Worm (Caenorhabditis elegans) whole organism, L1 larva: ENCODE data around the gene Y64G10A.7.

Source experiments
- C16A3.4 ChIP-seq: fragments of 150-350 bp; optimal IDR thresholded peaks from 2 replicates; lab custom pipeline; 2014; ENCODE audit warnings: missing biosample characterization, missing genetic modification characterization
- Y116A8C.19 ChIP-seq: sonication (generic microtip); optimal IDR thresholded peaks from 2 replicates; lab custom pipeline; 2016; ENCODE audit warnings: missing compliant biosample characterization, missing genetic modification characterization, borderline replicate concordance
- aha-1 ChIP-seq: fragments of 150-350 bp; optimal IDR thresholded peaks from 2 replicates; lab custom pipeline; 2014; ENCODE audit warnings: missing biosample characterization, missing genetic modification characterization
- alr-1 ChIP-seq: fragments of 200-800 bp; sonication (Bioruptor generic); optimal IDR thresholded peaks from 2 replicates; lab custom pipeline; 2018; ENCODE audit warnings: borderline replicate concordance, mild to moderate bottlenecking, missing genetic modification characterization, missing compliant biosample characterization
- aly-2 ChIP-seq: fragments of 150-350 bp; optimal IDR thresholded peaks from 2 replicates; lab custom pipeline; 2014; ENCODE audit warnings: missing biosample characterization, missing genetic modification characterization
- ama-1 ChIP-seq: fragments of 150-350 bp; optimal IDR thresholded peaks from 2 replicates; lab custom pipeline; 2014
- ceh-63 ChIP-seq: fragments of 200-800 bp; sonication (Bioruptor generic); optimal IDR thresholded peaks from 2 replicates; lab custom pipeline; 2018; ENCODE audit warnings: mild to moderate bottlenecking, missing genetic modification characterization, missing compliant biosample characterization
- ceh-8 ChIP-seq: fragments of 200-800 bp; sonication (Bioruptor generic); optimal IDR thresholded peaks from 2 replicates; lab custom pipeline; 2018; ENCODE audit warnings: mild to moderate bottlenecking, missing genetic modification characterization, moderate library complexity, missing compliant biosample characterization
- ceh-82 ChIP-seq, 3 experiments: fragments of 150-350 bp in 1 of 3; sonication (generic microtip) in 2 of 3; optimal IDR thresholded peaks; 2 replicates each; lab custom pipeline; 2014 to 2017; ENCODE audit warnings: missing biosample characterization in 3 of 3, missing genetic modification characterization in 3 of 3
- ceh-90 ChIP-seq: sonication (generic microtip); optimal IDR thresholded peaks from 2 replicates; lab custom pipeline; 2016; ENCODE audit warnings: missing genetic modification characterization, missing compliant biosample characterization
- dpl-1 ChIP-seq, 3 experiments: fragments of 150-350 bp in 2 of 3; sonication (generic microtip) in 1 of 3; optimal IDR thresholded peaks; 2 replicates each; lab custom pipeline; 2014 to 2017; ENCODE audit warnings: missing biosample characterization in 3 of 3, missing genetic modification characterization in 3 of 3, missing genetic modification reagents in 3 of 3
- dsc-1 ChIP-seq: sonication (generic microtip); optimal IDR thresholded peaks from 2 replicates; lab custom pipeline; 2016; ENCODE audit warnings: mild to moderate bottlenecking, missing genetic modification characterization, missing compliant biosample characterization
- efl-1 ChIP-seq, 4 experiments: fragments of 150-350 bp; optimal IDR thresholded peaks in 3 of 4; peaks in 1 of 4; 1 replicate in 1 of 4; 2 replicates in 3 of 4; lab custom pipeline; 2014; ENCODE audit warnings: missing biosample characterization in 2 of 4, missing genetic modification characterization in 2 of 4, missing genetic modification reagents in 2 of 4
- efl-3 ChIP-seq: fragments of 200-800 bp; sonication (Bioruptor generic); optimal IDR thresholded peaks from 2 replicates; lab custom pipeline; 2018; ENCODE audit warnings: mild to moderate bottlenecking, missing genetic modification characterization, missing compliant biosample characterization
- egl-27 ChIP-seq, 2 experiments: fragments of 150-350 bp in 1 of 2; sonication (generic microtip); optimal IDR thresholded peaks; 3 replicates each; lab custom pipeline; 2017 to 2018; ENCODE audit warnings: missing biosample characterization in 2 of 2, missing genetic modification characterization in 2 of 2, missing genetic modification reagents in 2 of 2
- elt-2 ChIP-seq: sonication (generic microtip); optimal IDR thresholded peaks from 2 replicates; lab custom pipeline; 2016; ENCODE audit warnings: missing genetic modification characterization, mild to moderate bottlenecking, inconsistent platforms, missing compliant biosample characterization, missing genetic modification reagents
- elt-3 ChIP-seq, 6 experiments: fragments of 150-350 bp in 1 of 6; sonication (generic microtip); optimal IDR thresholded peaks; 2 replicates each; lab custom pipeline; 2017 to 2018; ENCODE audit warnings: missing biosample characterization in 6 of 6, missing genetic modification characterization in 6 of 6, inconsistent platforms in 1 of 6
- fkh-8 ChIP-seq: sonication (generic microtip); optimal IDR thresholded peaks from 2 replicates; lab custom pipeline; 2016; ENCODE audit warnings: mild to moderate bottlenecking, missing genetic modification characterization, missing compliant biosample characterization
- fos-1 ChIP-seq: fragments of 150-350 bp; optimal IDR thresholded peaks from 2 replicates; lab custom pipeline; 2014; ENCODE audit warnings: missing biosample characterization, missing genetic modification characterization
- hpl-2 ChIP-seq: fragments of 150-350 bp; optimal IDR thresholded peaks from 2 replicates; lab custom pipeline; 2014; ENCODE audit warnings: missing biosample characterization, missing genetic modification reagents, missing genetic modification characterization
- irx-1 ChIP-seq: sonication (generic microtip); optimal IDR thresholded peaks from 2 replicates; lab custom pipeline; 2016; ENCODE audit warnings: missing genetic modification characterization, missing compliant biosample characterization
- jun-1 ChIP-seq: fragments of 150-350 bp; optimal IDR thresholded peaks from 2 replicates; lab custom pipeline; 2014; ENCODE audit warnings: missing biosample characterization, missing genetic modification reagents, missing genetic modification characterization
- lin-15B ChIP-seq: fragments of 150-350 bp; sonication (generic microtip); optimal IDR thresholded peaks from 3 replicates; lab custom pipeline; 2014; ENCODE audit warnings: missing biosample characterization, missing genetic modification characterization
- lin-35 ChIP-seq, 2 experiments: fragments of 150-350 bp; optimal IDR thresholded peaks; 2 replicates each; lab custom pipeline; 2014; ENCODE audit warnings: missing biosample characterization in 2 of 2, missing genetic modification characterization in 2 of 2, missing genetic modification reagents in 2 of 2
- lin-39 ChIP-seq: fragments of 150-350 bp; optimal IDR thresholded peaks from 2 replicates; lab custom pipeline; 2014; ENCODE audit warnings: missing biosample characterization, missing genetic modification reagents, missing genetic modification characterization
- lir-3 ChIP-seq: sonication (generic microtip); optimal IDR thresholded peaks from 2 replicates; lab custom pipeline; 2016; ENCODE audit warnings: mild to moderate bottlenecking, missing genetic modification characterization, moderate library complexity, missing compliant biosample characterization; ENCODE audit not compliant: poor library complexity
- lsy-2 ChIP-seq, 2 experiments: fragments of 150-350 bp; optimal IDR thresholded peaks; 2 replicates each; lab custom pipeline; 2014; ENCODE audit warnings: missing biosample characterization in 2 of 2, missing genetic modification characterization in 2 of 2
- mdl-1 ChIP-seq, 2 experiments: fragments of 150-350 bp; optimal IDR thresholded peaks; 2 replicates each; lab custom pipeline; 2014 to 2017; ENCODE audit warnings: missing biosample characterization in 2 of 2, missing genetic modification characterization in 2 of 2, inconsistent platforms in 1 of 2
- mef-2 ChIP-seq: fragments of 150-350 bp; optimal IDR thresholded peaks from 2 replicates; lab custom pipeline; 2014; ENCODE audit warnings: missing biosample characterization, missing genetic modification characterization
- nhr-11 ChIP-seq: fragments of 150-350 bp; optimal IDR thresholded peaks from 2 replicates; lab custom pipeline; 2014; ENCODE audit warnings: missing biosample characterization, missing genetic modification characterization
- nhr-12 ChIP-seq: sonication (generic microtip); optimal IDR thresholded peaks from 2 replicates; lab custom pipeline; 2017; ENCODE audit warnings: missing biosample characterization, missing genetic modification characterization
- nhr-20 ChIP-seq: sonication (generic microtip); optimal IDR thresholded peaks from 2 replicates; lab custom pipeline; 2016; ENCODE audit warnings: mild to moderate bottlenecking, missing genetic modification characterization, missing compliant biosample characterization
- nhr-47 ChIP-seq: sonication (generic microtip); optimal IDR thresholded peaks from 2 replicates; lab custom pipeline; 2016; ENCODE audit warnings: mild to moderate bottlenecking, missing genetic modification characterization, moderate library complexity, missing compliant biosample characterization
- nhr-71 ChIP-seq: sonication (generic microtip); optimal IDR thresholded peaks from 2 replicates; lab custom pipeline; 2016; ENCODE audit warnings: mild to moderate bottlenecking, missing genetic modification characterization, moderate library complexity, missing compliant biosample characterization
- nhr-76 ChIP-seq: sonication (generic microtip); optimal IDR thresholded peaks from 2 replicates; lab custom pipeline; 2017; ENCODE audit warnings: missing biosample characterization, missing genetic modification characterization
- nhr-85 ChIP-seq: sonication (generic microtip); peaks from one replicate; lab custom pipeline; 2016; ENCODE audit warnings: missing genetic modification characterization, inconsistent platforms, missing compliant biosample characterization
- pax-3 ChIP-seq: fragments of 200-800 bp; sonication (Bioruptor generic); optimal IDR thresholded peaks from 2 replicates; lab custom pipeline; 2018; ENCODE audit warnings: mild to moderate bottlenecking, missing genetic modification characterization, moderate library complexity, missing compliant biosample characterization
- pqm-1 ChIP-seq: sonication (generic microtip); optimal IDR thresholded peaks from 3 replicates; lab custom pipeline; 2017; ENCODE audit warnings: missing biosample characterization, missing genetic modification characterization
- rnt-1 ChIP-seq: sonication (generic microtip); optimal IDR thresholded peaks from 2 replicates; lab custom pipeline; 2016; ENCODE audit warnings: mild to moderate bottlenecking, missing genetic modification characterization, moderate library complexity, missing compliant biosample characterization
- skn-1 ChIP-seq: fragments of 150-350 bp; optimal IDR thresholded peaks from 2 replicates; lab custom pipeline; 2014; ENCODE audit warnings: missing biosample characterization, missing genetic modification characterization
- sup-37 ChIP-seq: fragments of 200-800 bp; sonication (Bioruptor generic); optimal IDR thresholded peaks from 2 replicates; lab custom pipeline; 2018; ENCODE audit warnings: mild to moderate bottlenecking, missing genetic modification characterization, missing compliant biosample characterization
- tbx-2 ChIP-seq: sonication (generic microtip); optimal IDR thresholded peaks from 2 replicates; lab custom pipeline; 2016; ENCODE audit warnings: missing genetic modification characterization, missing compliant biosample characterization
- tlp-1 ChIP-seq: fragments of 150-350 bp; optimal IDR thresholded peaks from 2 replicates; lab custom pipeline; 2014; ENCODE audit warnings: missing biosample characterization, missing genetic modification characterization
- unc-98 ChIP-seq: fragments of 200-800 bp; sonication (Bioruptor generic); IDR thresholded peaks from 2 replicates; pipeline ENCODE4 v1.3.6; 2022; ENCODE audit warnings: missing genetic modification characterization, missing compliant biosample characterization
- ztf-4 ChIP-seq: fragments of 150-350 bp; optimal IDR thresholded peaks from 2 replicates; lab custom pipeline; 2014; ENCODE audit warnings: missing biosample characterization, missing genetic modification characterization

The Y64G10A.7 gene

ce11 chrIV:14339657-14340056 is 48.0 kb downstream of the Y64G10A.7 start, which contains the start of gene Y67A10A.11 (continued):
- no peak for TF ChIP-seq egl-27 (tag; optimal IDR thresholded peaks at IDR 0.05; lab: Kevin White, UChicago)

- no peak for TF ChIP-seq elt-3 (tag; optimal IDR thresholded peaks at IDR 0.05; lab: Kevin White, UChicago)
- no peak for TF ChIP-seq alr-1 (tag; lab: Kevin White, UChicago)
- no peak for TF ChIP-seq ceh-82 (tag; optimal IDR thresholded peaks at IDR 0.05; lab: Kevin White, UChicago)
- TF ChIP-seq sup-37 (GFP tag; lab: Kevin White, UChicago): no peak
- TF ChIP-seq lin-39 (tag; lab: Kevin White, UChicago): no peak
- TF ChIP-seq fkh-8 (tag; lab: Kevin White, UChicago): no peak
- TF ChIP-seq mdl-1 (tag; optimal IDR thresholded peaks at IDR 0.05; lab: Kevin White, UChicago): no peak
- TF ChIP-seq skn-1: no peak
- TF ChIP-seq ceh-90 (tag; lab: Kevin White, UChicago): no peak
- no peak for TF ChIP-seq aly-2 (tag; lab: Kevin White, UChicago)
- no peak for TF ChIP-seq nhr-12 (tag; lab: Kevin White, UChicago)
- no peak for TF ChIP-seq jun-1
Measured at ce11 chrIV:14343756-14344155, 52.1 kb downstream of the Y64G10A.7 start, which contains the start of gene srlf-28. Gene srlf-28 (minus strand): TSS chrIV:14343856.

ce11 chrIV:14350651-14351050 is 59.0 kb downstream of the Y64G10A.7 start, which contains the start of gene oac-56:
Gene oac-56 (minus strand): TSS chrIV:14350751.
- no peak for TF ChIP-seq nhr-47 (tag; lab: Kevin White, UChicago)
- no peak for TF ChIP-seq nhr-11
- TF ChIP-seq mef-2: no peak
- no peak for TF ChIP-seq ceh-8 (GFP tag; lab: Kevin White, UChicago)
- TF ChIP-seq rnt-1 (tag; lab: Kevin White, UChicago): no peak
- TF ChIP-seq lin-39 (tag; lab: Kevin White, UChicago): no peak
- TF ChIP-seq dsc-1 (tag; lab: Kevin White, UChicago): no peak
- no peak for TF ChIP-seq lin-35 (GFP tag; optimal IDR thresholded peaks at IDR 0.05; lab: Kevin White, UChicago)
- no peak for TF ChIP-seq skn-1
- TF ChIP-seq C16A3.4 (tag; lab: Kevin White, UChicago): no peak
- TF ChIP-seq tbx-2 (tag; lab: Kevin White, UChicago): no peak
- no peak for TF ChIP-seq lsy-2 (tag; optimal IDR thresholded peaks at IDR 0.05; lab: Kevin White, UChicago)
- TF ChIP-seq efl-3 (GFP tag; lab: Kevin White, UChicago): no peak
- no peak for TF ChIP-seq hpl-2 (GFP tag; lab: Kevin White, UChicago)
- no peak for TF ChIP-seq ztf-4 (tag; lab: Kevin White, UChicago)
- TF ChIP-seq irx-1 (tag; lab: Kevin White, UChicago): no peak
- TF ChIP-seq, all 84 proteins: peak for 0

ce11 chrIV:14356120-14356519 is 64.4 kb downstream of the Y64G10A.7 start:
- TF ChIP-seq rnt-1 (tag; lab: Kevin White, UChicago): no peak
- TF ChIP-seq efl-3 (GFP tag; lab: Kevin White, UChicago): no peak
- peak in 2 of 3 experiments; percentile 24 to 66 for TF ChIP-seq ceh-82 (tag; optimal IDR thresholded peaks at IDR 0.05; lab: Kevin White, UChicago)
- TF ChIP-seq skn-1: peak; percentile 7
- peak; percentile 39 for TF ChIP-seq tbx-2 (tag; lab: Kevin White, UChicago)
- TF ChIP-seq nhr-47 (tag; lab: Kevin White, UChicago): peak; percentile 51
- peak; percentile 19 for TF ChIP-seq lir-3
- TF ChIP-seq ama-1 (lab: Kevin White, UChicago): no peak
- TF ChIP-seq nhr-76: no peak
- TF ChIP-seq lin-15B: no peak
- peak; percentile 18 for TF ChIP-seq fos-1 (tag; lab: Kevin White, UChicago)
- TF ChIP-seq dpl-1 (GFP tag; optimal IDR thresholded peaks at IDR 0.05; lab: Kevin White, UChicago): peak in 1 of 3 experiments; percentile 37
- TF ChIP-seq efl-1 (optimal IDR thresholded peaks at IDR 0.05; lab: Kevin White, UChicago): peak; percentile 57 to 74
- peak; percentile 17 to 80 for TF ChIP-seq efl-1 (GFP tag; optimal IDR thresholded peaks at IDR 0.05 in 1 of 2; lab: Kevin White, UChicago)
- no peak for TF ChIP-seq pqm-1
- peak; percentile 7 for TF ChIP-seq C16A3.4 (tag; lab: Kevin White, UChicago)
- peak; percentile 10 for TF ChIP-seq nhr-20 (tag; lab: Kevin White, UChicago)
- TF ChIP-seq aly-2 (tag; lab: Kevin White, UChicago): no peak
- TF ChIP-seq fkh-8 (tag; lab: Kevin White, UChicago): peak; percentile 51
- no peak for TF ChIP-seq tlp-1
- no peak for TF ChIP-seq ceh-8 (GFP tag; lab: Kevin White, UChicago)
- TF ChIP-seq nhr-85 (tag; lab: Kevin White, UChicago): no peak
- no peak for TF ChIP-seq Y116A8C.19 (tag; lab: Kevin White, UChicago)
- no peak for TF ChIP-seq egl-27 (tag; optimal IDR thresholded peaks at IDR 0.05; lab: Kevin White, UChicago)
- TF ChIP-seq unc-98: 0 out of 2 replicates have a peak, but pooled peaks have one; percentile 33
- TF ChIP-seq elt-2: no peak
- TF ChIP-seq aha-1: no peak
- TF ChIP-seq ceh-63 (GFP tag; lab: Kevin White, UChicago): no peak
- no peak for TF ChIP-seq pax-3 (tag; lab: Kevin White, UChicago)
- TF ChIP-seq nhr-71 (tag; lab: Kevin White, UChicago): peak; percentile 72
